Worm (Caenorhabditis elegans) whole organism, L2 larva: ENCODE results near the gene nhr-268.

Experiments used
- blmp-1 ChIP-seq: sonication (generic microtip); optimal IDR thresholded peaks from 2 replicates; lab custom pipeline; 2017; ENCODE audit warnings: missing genetic modification characterization, mild to moderate bottlenecking, missing compliant biosample characterization, antibody characterized with exemption, moderate library complexity; ENCODE audit not compliant: insufficient read depth
- crh-2 ChIP-seq: sonication (generic microtip); optimal IDR thresholded peaks from 2 replicates; lab custom pipeline; 2017; ENCODE audit warnings: missing biosample characterization, missing genetic modification characterization
- elt-1 ChIP-seq: fragments of 150-350 bp; optimal IDR thresholded peaks from 2 replicates; lab custom pipeline; 2014; ENCODE audit warnings: missing biosample characterization, missing genetic modification characterization
- elt-3 ChIP-seq: sonication (generic microtip); optimal IDR thresholded peaks from 2 replicates; lab custom pipeline; 2017; ENCODE audit warnings: missing biosample characterization, missing genetic modification characterization
- fos-1 ChIP-seq: fragments of 150-350 bp; optimal IDR thresholded peaks from 2 replicates; lab custom pipeline; 2014; ENCODE audit warnings: missing biosample characterization, missing genetic modification characterization
- lin-13 ChIP-seq: fragments of 150-350 bp; optimal IDR thresholded peaks from 2 replicates; lab custom pipeline; 2014; ENCODE audit warnings: missing biosample characterization, missing genetic modification reagents, missing genetic modification characterization
- nhr-12 ChIP-seq: fragments of 150-350 bp; optimal IDR thresholded peaks from 2 replicates; lab custom pipeline; 2014; ENCODE audit warnings: missing biosample characterization, missing genetic modification characterization
- nhr-21 ChIP-seq: fragments of 150-350 bp; optimal IDR thresholded peaks from 2 replicates; lab custom pipeline; 2014; ENCODE audit warnings: missing biosample characterization, missing genetic modification characterization
- nhr-23 ChIP-seq: fragments of 150-350 bp; optimal IDR thresholded peaks from 2 replicates; lab custom pipeline; 2014; ENCODE audit warnings: missing biosample characterization, missing genetic modification reagents, missing genetic modification characterization
- nhr-6 ChIP-seq: fragments of 150-350 bp; optimal IDR thresholded peaks from 2 replicates; lab custom pipeline; 2014; ENCODE audit warnings: missing biosample characterization, missing genetic modification characterization
- nhr-77 ChIP-seq: fragments of 150-350 bp; optimal IDR thresholded peaks from 2 replicates; lab custom pipeline; 2014; ENCODE audit warnings: missing biosample characterization, missing genetic modification characterization
- snpc-4 ChIP-seq: fragments of 150-350 bp; optimal IDR thresholded peaks from 2 replicates; lab custom pipeline; 2014; ENCODE audit warnings: missing biosample characterization, missing genetic modification characterization

ce11 chrV:15664053-15664661 is 25.9 kb upstream of the nhr-268 start:
- TF ChIP-seq crh-2 (tag; lab: Kevin White, UChicago), result peak; percentile 47
- TF ChIP-seq fos-1, result peak; percentile 59
- peak; percentile 26 for TF ChIP-seq elt-1 (tag; lab: Kevin White, UChicago)
- TF ChIP-seq elt-3 (tag; lab: Kevin White, UChicago), result no peak
- no peak for TF ChIP-seq nhr-77 (tag; lab: Kevin White, UChicago)
- TF ChIP-seq snpc-4, result no peak
- no peak for TF ChIP-seq nhr-21 (tag; lab: Kevin White, UChicago)
- TF ChIP-seq lin-13 (GFP tag; lab: Kevin White, UChicago), result no peak
- TF ChIP-seq nhr-23 (tag; lab: Kevin White, UChicago), result no peak
- no peak for TF ChIP-seq nhr-12
- TF ChIP-seq blmp-1, result peak; percentile 80
- TF ChIP-seq nhr-6 (tag; lab: Kevin White, UChicago), result peak; percentile 16
